Fruit fly (Drosophila melanogaster): ENCODE results near the gene Noc3.

Noc3 gene

DNA sequence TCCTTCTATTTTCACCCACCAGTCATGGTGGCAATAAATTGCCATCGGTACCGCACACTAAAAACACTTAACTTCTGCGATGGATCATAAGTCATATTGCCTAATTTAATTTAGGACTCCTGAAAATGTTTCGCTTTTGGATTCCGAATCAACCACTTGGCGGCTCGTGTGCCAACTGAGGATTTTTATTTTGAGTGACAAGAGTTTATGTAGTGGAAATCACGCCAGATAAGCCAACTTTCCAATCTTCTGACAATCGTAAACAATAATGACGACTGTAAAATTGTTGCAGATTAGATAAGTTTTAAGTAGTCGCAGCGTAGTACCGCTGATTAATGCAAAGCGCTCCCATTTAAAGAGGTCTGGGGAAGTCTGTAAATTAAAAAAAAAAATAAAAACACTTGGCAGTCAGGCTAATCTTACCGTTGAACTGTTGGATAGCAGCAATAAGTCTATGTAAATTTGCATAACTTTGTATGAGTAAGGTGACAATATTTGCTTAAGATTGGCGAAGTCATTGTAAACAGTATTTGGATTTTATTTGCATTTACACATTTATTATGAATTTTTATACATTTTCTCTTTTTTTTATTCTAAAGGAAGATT, 29.7 kb downstream of the Noc3 start, which contains the start of gene CG14606:
Gene CG14606, minus strand, starts transcription at position 160 of the 606 bp plus-strand sequence.
- TF ChIP-seq EcR (GFP tag; optimal IDR thresholded peaks at IDR 0.05) = no peak
- TF ChIP-seq pan (optimal IDR thresholded peaks at IDR 0.05) = no peak

dm6 chr3R:7208331-7208730, 38.4 kb downstream of the Noc3 start, which contains the start of gene CG1288:
CG1288 (minus strand) TSS chr3R:7208431.
- TF ChIP-seq usp (GFP tag; optimal IDR thresholded peaks at IDR 0.05) = no peak
- TF ChIP-seq CG8478 (optimal IDR thresholded peaks at IDR 0.05) = no peak
- TF ChIP-seq EcR (GFP tag; optimal IDR thresholded peaks at IDR 0.05) = no peak
- no peak for TF ChIP-seq Dll (optimal IDR thresholded peaks at IDR 0.05)
- TF ChIP-seq pan (optimal IDR thresholded peaks at IDR 0.05) = no peak
- TF ChIP-seq psq (optimal IDR thresholded peaks at IDR 0.05) = no peak

- no peak for TF ChIP-seq pan (optimal IDR thresholded peaks at IDR 0.05)
- no peak for TF ChIP-seq psq (optimal IDR thresholded peaks at IDR 0.05)
- TF ChIP-seq EcR (GFP tag; optimal IDR thresholded peaks at IDR 0.05) = no peak
- TF ChIP-seq CG8478 (optimal IDR thresholded peaks at IDR 0.05) = no peak
- TF ChIP-seq usp (GFP tag; optimal IDR thresholded peaks at IDR 0.05) = no peak
- no peak for TF ChIP-seq Dll (optimal IDR thresholded peaks at IDR 0.05)
Observed at dm6 chr3R:7200670-7201069, 46.1 kb downstream of the Noc3 start, which contains the start of gene CG14609. CG14609 (plus strand) TSS chr3R:7200970.

dm6 chr3R:7199849-7200248, 46.9 kb downstream of the Noc3 start:
- TF ChIP-seq CG8478 (optimal IDR thresholded peaks at IDR 0.05) (no peak), pan (optimal IDR thresholded peaks at IDR 0.05) (no peak), EcR (GFP tag; optimal IDR thresholded peaks at IDR 0.05) (no peak), usp (GFP tag; optimal IDR thresholded peaks at IDR 0.05) (no peak), Dll (optimal IDR thresholded peaks at IDR 0.05) (no peak), psq (optimal IDR thresholded peaks at IDR 0.05) (no peak)
